Worm (Caenorhabditis elegans) whole organism, L4 larva: ENCODE data around the gene prp-19.

Source experiments
- F10B5.3 ChIP-seq: sonication (generic microtip); optimal IDR thresholded peaks from 2 replicates; lab custom pipeline; 2016; ENCODE audit warnings: mild to moderate bottlenecking, missing genetic modification characterization, missing compliant biosample characterization
- aly-2 ChIP-seq: sonication (generic microtip); optimal IDR thresholded peaks from 2 replicates; lab custom pipeline; 2018; ENCODE audit warnings: missing biosample characterization, missing genetic modification characterization
- dpl-1 ChIP-seq: fragments of 150-350 bp; optimal IDR thresholded peaks from 2 replicates; lab custom pipeline; 2014; ENCODE audit warnings: missing biosample characterization, missing genetic modification reagents, missing genetic modification characterization
- mdt-29 ChIP-seq: fragments of 200-800 bp; sonication (Bioruptor generic); IDR thresholded peaks from 2 replicates; pipeline ENCODE4 v1.3.6; 2022; ENCODE audit warnings: missing genetic modification reagents, missing genetic modification characterization, missing compliant biosample characterization
- mep-1 ChIP-seq: fragments of 150-350 bp; sonication (generic microtip); optimal IDR thresholded peaks from 3 replicates; lab custom pipeline; 2014; ENCODE audit warnings: missing biosample characterization, missing genetic modification characterization
- nhr-28 ChIP-seq: fragments of 150-350 bp; optimal IDR thresholded peaks from 2 replicates; lab custom pipeline; 2014; ENCODE audit warnings: missing biosample characterization, missing genetic modification characterization
- nhr-48 ChIP-seq: sonication (generic microtip); optimal IDR thresholded peaks from 2 replicates; lab custom pipeline; 2016; ENCODE audit warnings: mild to moderate bottlenecking, missing genetic modification characterization, missing compliant biosample characterization
- unc-62 ChIP-seq, 3 experiments: fragments of 150-350 bp in 1 of 3; sonication (generic microtip); optimal IDR thresholded peaks in 2 of 3; peaks in 1 of 3; 1 replicate in 1 of 3; 2 replicates in 2 of 3; lab custom pipeline; 2014 to 2017; ENCODE audit warnings: missing biosample characterization in 3 of 3, missing genetic modification characterization in 3 of 3, missing genetic modification reagents in 3 of 3, missing genotype in 1 of 3

DNA sequence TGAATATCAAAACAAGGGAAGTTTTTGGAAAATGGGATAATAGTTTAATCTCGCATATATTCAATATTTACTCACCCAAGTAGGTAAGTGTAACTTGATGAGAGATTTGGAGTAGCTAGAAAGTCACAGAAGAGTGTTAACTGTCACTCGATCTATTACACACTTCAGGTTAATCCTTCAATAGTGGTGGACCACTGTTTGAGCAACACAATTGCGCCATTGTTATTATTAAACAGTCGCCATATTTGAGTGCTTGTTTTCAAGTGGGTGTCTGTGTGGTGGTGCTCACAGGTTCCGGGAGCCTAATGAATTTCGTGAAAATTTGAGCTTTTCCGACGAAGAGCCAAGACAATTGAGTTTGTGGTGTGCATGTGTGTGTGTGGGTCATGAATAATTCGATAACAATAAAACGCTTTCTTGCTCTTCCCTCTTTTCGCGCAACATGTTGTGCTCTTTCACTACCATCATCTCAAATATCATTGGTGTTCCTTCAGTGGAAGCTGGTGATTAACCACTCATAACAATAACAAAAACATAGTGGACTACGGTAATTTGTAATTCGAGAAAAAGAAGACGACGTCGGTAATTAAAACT, 32.8 kb downstream of the prp-19 start:
- TF ChIP-seq F10B5.3 (tag; lab: Kevin White, UChicago): no peak
- TF ChIP-seq nhr-48: no peak
- no peak for TF ChIP-seq mep-1 (tag; lab: Kevin White, UChicago)
- no peak for TF ChIP-seq mdt-29 (GFP tag; lab: Robert Waterston, UW)
- no peak for TF ChIP-seq aly-2
- no peak for TF ChIP-seq dpl-1 (GFP tag; lab: Kevin White, UChicago)
- no peak for TF ChIP-seq unc-62 (GFP tag; optimal IDR thresholded peaks at IDR 0.05 in 1 of 2; lab: Kevin White, UChicago)
- TF ChIP-seq unc-62 (tag; optimal IDR thresholded peaks at IDR 0.05; lab: Kevin White, UChicago): no peak
- no peak for TF ChIP-seq nhr-28
